Worm (Caenorhabditis elegans) whole organism, mixed stage, embryonic: ENCODE data around the gene nhr-120.

Experiments
- bed-3 ChIP-seq: fragments of 200-800 bp; sonication (Bioruptor generic); optimal IDR thresholded peaks from 3 replicates; lab custom pipeline; 2018; ENCODE audit warnings: mild to moderate bottlenecking, missing genetic modification characterization, moderate library complexity, missing compliant biosample characterization
- ceh-39 ChIP-seq: fragments of 150-350 bp; optimal IDR thresholded peaks from 2 replicates; lab custom pipeline; 2014; ENCODE audit warnings: missing biosample characterization, missing genetic modification characterization
- flh-1 ChIP-seq: fragments of 200-800 bp; sonication (Bioruptor generic); optimal IDR thresholded peaks from 2 replicates; lab custom pipeline; 2018; ENCODE audit warnings: mild to moderate bottlenecking, missing genetic modification characterization, moderate library complexity, missing compliant biosample characterization
- lin-32 ChIP-seq: fragments of 200-800 bp; sonication (Bioruptor generic); optimal IDR thresholded peaks from 2 replicates; lab custom pipeline; 2018; ENCODE audit warnings: mild to moderate bottlenecking, missing genetic modification characterization, missing compliant biosample characterization
- mab-5 ChIP-seq: fragments of 150-350 bp; optimal IDR thresholded peaks from 2 replicates; lab custom pipeline; 2014; ENCODE audit warnings: missing biosample characterization, missing genetic modification characterization
- mls-2 ChIP-seq: sonication (generic microtip); optimal IDR thresholded peaks from 2 replicates; lab custom pipeline; 2016; ENCODE audit warnings: mild to moderate bottlenecking, missing genetic modification characterization, moderate library complexity, missing compliant biosample characterization
- nhr-12 ChIP-seq: fragments of 150-350 bp; optimal IDR thresholded peaks from 2 replicates; lab custom pipeline; 2014; ENCODE audit warnings: missing biosample characterization, missing genetic modification characterization
- snpc-4 ChIP-seq: fragments of 150-350 bp; optimal IDR thresholded peaks from 2 replicates; lab custom pipeline; 2014; ENCODE audit warnings: missing biosample characterization, missing genetic modification characterization
- sptf-1 ChIP-seq: sonication (generic microtip); optimal IDR thresholded peaks from 2 replicates; lab custom pipeline; 2017; ENCODE audit warnings: mild to moderate bottlenecking, missing genetic modification characterization, moderate library complexity, missing compliant biosample characterization
- unc-39 ChIP-seq: fragments of 150-350 bp; optimal IDR thresholded peaks from 2 replicates; lab custom pipeline; 2014; ENCODE audit warnings: missing biosample characterization, missing genetic modification characterization
- unc-62 ChIP-seq: fragments of 150-350 bp; optimal IDR thresholded peaks from 2 replicates; lab custom pipeline; 2014; ENCODE audit warnings: missing biosample characterization, missing genetic modification reagents, missing genetic modification characterization
- ztf-11 ChIP-seq: fragments of 150-350 bp; optimal IDR thresholded peaks from 2 replicates; lab custom pipeline; 2014; ENCODE audit warnings: missing biosample characterization, missing genetic modification characterization

- TF ChIP-seq mab-5 (tag; lab: Kevin White, UChicago) (no peak), ceh-39 (tag; lab: Kevin White, UChicago) (no peak), snpc-4 (no peak), mls-2 (no peak), unc-39 (tag; lab: Kevin White, UChicago) (no peak), bed-3 (GFP tag; lab: Kevin White, UChicago) (no peak), flh-1 (GFP tag; lab: Kevin White, UChicago) (no peak), sptf-1 (no peak), ztf-11 (tag; lab: Kevin White, UChicago) (no peak), nhr-12 (tag; lab: Kevin White, UChicago) (no peak), unc-62 (GFP tag; lab: Kevin White, UChicago) (no peak), lin-32 (GFP tag; lab: Kevin White, UChicago) (no peak)
Observed at ce11 chrX:6640570-6641199, at the start of gene nhr-120.
